Fruit fly (Drosophila melanogaster): Measurements from ENCODE around the gene BicD.

Gene BicD

DNA sequence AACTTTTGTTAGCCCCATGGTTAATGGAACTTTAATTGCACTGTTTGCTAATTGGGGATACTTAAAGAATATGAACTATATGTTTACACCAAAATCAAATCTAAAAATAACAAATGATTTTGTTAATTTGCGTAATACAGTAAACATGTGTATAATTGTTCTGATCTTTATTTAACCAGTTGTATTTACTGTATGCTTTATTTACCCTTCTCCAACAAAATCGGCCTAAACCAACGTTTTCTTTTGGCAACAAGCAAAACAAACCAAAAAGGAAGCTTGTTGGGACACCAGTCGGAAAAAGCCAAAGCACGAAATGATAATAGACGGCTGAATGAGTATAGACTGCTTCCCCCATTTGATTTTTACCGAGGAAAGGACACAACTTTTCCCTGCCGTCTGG is 2.4 kb downstream of the BicD start (continued):
- TF ChIP-seq CG12769 (tag; optimal IDR thresholded peaks at IDR 0.05), result peak; percentile 91
- TF ChIP-seq mld (GFP tag; IDR thresholded peaks at IDR 0.05; ENCODE audit: partially characterized antibody), result no peak
- TF ChIP-seq PHDP (tag; optimal IDR thresholded peaks at IDR 0.05), result peak; percentile 85
- TF ChIP-seq br (optimal IDR thresholded peaks at IDR 0.05), result no peak

dm6 chr2L:17466950-17467349 is 6.1 kb downstream of the BicD start:
- TF ChIP-seq Sox102F (GFP tag; optimal IDR thresholded peaks at IDR 0.05), result peak; percentile 39
- TF ChIP-seq ewg (GFP tag; optimal IDR thresholded peaks at IDR 0.05), result no peak
- TF ChIP-seq CG12071 (GFP tag; optimal IDR thresholded peaks at IDR 0.05), result no peak
- peak; percentile 14; the same call in 1 of the 3 replicates for TF ChIP-seq row (GFP tag; IDR thresholded peaks at IDR 0.05)
- no peak for TF ChIP-seq Dbx (GFP tag; IDR thresholded peaks at IDR 0.05)
- no peak for TF ChIP-seq knrl (GFP tag; IDR thresholded peaks at IDR 0.05; ENCODE audit: partially characterized antibody)
- TF ChIP-seq ssp (GFP tag; IDR thresholded peaks at IDR 0.05), result no peak
- TF ChIP-seq Meics (GFP tag; optimal IDR thresholded peaks at IDR 0.05), result no peak
- no peak for TF ChIP-seq Myb (GFP tag; optimal IDR thresholded peaks at IDR 0.05)
- TF ChIP-seq Ada2b (GFP tag; IDR thresholded peaks at IDR 0.05), result peak; percentile 19; the same call in 1 of the 2 replicates
- peak; percentile 30 for TF ChIP-seq gem (tag; optimal IDR thresholded peaks at IDR 0.05)
- TF ChIP-seq CG7987 (GFP tag; optimal IDR thresholded peaks at IDR 0.05), result no peak
- no peak for TF ChIP-seq CG3726 (GFP tag; IDR thresholded peaks at IDR 0.05)
- no peak for TF ChIP-seq prd (optimal IDR thresholded peaks at IDR 0.05)
- TF ChIP-seq prd (GFP tag; IDR thresholded peaks at IDR 0.05), result peak; percentile 24; the same call in 1 of the 3 replicates
- TF ChIP-seq btn (GFP tag; optimal IDR thresholded peaks at IDR 0.05), result no peak
- peak; percentile 74 for TF ChIP-seq Ets65A (GFP tag)
- peak in 1 of 2 experiments; percentile 30 for TF ChIP-seq bsh (GFP tag; optimal IDR thresholded peaks at IDR 0.05)
- TF ChIP-seq lov (optimal IDR thresholded peaks at IDR 0.05), result no peak
- no peak for TF ChIP-seq lov (GFP tag; IDR thresholded peaks at IDR 0.05)
- TF ChIP-seq unpg (GFP tag; optimal IDR thresholded peaks at IDR 0.05), result peak; percentile 2
- no peak for TF ChIP-seq ato (GFP tag; IDR thresholded peaks at IDR 0.05; ENCODE audit: partially characterized antibody)
- peak in 1 of 2 experiments; percentile 26 for TF ChIP-seq Hr51 (GFP tag; optimal IDR thresholded peaks at IDR 0.05)
- TF ChIP-seq Ptx1 (GFP tag; IDR thresholded peaks at IDR 0.05), result 0 out of 2 replicates have a peak, but pooled peaks have one; percentile 9
- TF ChIP-seq lab (GFP tag; optimal IDR thresholded peaks at IDR 0.05), result peak; percentile 30
- no peak for TF ChIP-seq CG7839 (tag; optimal IDR thresholded peaks at IDR 0.05)
- TF ChIP-seq vfl (GFP tag; optimal IDR thresholded peaks at IDR 0.05), result no peak
- peak; percentile 11; the same call in 1 of the 2 replicates for TF ChIP-seq Drgx (GFP tag; IDR thresholded peaks at IDR 0.05)

DNA sequence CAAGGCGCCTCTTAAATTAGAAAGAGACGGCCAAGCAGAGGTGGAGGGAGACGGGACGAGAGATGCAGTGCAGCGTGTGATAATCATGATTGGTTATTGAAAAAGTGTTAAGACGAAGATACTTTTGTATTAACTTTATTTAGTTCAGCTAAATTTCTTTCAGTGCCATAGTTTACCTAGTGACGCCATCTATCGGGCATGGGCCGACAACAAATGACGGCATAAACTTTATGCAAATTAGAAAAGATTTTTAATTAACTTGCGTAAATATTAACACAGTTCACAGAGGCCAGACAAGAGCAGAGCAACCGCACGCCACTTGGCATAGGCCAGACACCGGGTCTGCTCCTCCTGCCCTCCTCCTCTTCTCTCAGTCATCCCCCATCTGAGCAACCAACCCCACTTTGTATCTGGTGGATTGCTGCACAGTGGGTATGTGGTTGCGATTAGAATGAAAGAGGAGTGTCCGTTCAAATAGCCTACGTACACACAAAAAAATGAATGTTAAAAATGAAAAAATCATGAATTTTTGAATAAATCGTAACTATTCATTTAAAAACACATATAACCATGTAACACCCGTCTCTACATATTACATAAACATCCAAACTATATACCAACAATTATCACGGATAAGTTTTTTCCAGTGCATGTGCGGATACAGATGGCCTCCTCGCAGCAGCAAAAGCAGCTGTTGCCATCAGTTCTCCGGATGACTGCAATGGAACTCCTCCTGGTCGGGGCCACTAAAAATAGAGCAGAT is 6.9 kb downstream of the BicD start:
- TF ChIP-seq CG4730 (GFP tag; IDR thresholded peaks at IDR 0.05), result peak; percentile 30; the same call in 1 of the 2 replicates
- TF ChIP-seq gcm2 (GFP tag; optimal IDR thresholded peaks at IDR 0.05), result no peak
- peak; percentile 74 for TF ChIP-seq CG10366 (GFP tag; IDR thresholded peaks at IDR 0.05)
- TF ChIP-seq CG7556 (GFP tag; optimal IDR thresholded peaks at IDR 0.05), result peak; percentile 85
- TF ChIP-seq Sox100B (GFP tag; optimal IDR thresholded peaks at IDR 0.05), result peak; percentile 79
- TF ChIP-seq CG5953 (GFP tag; IDR thresholded peaks at IDR 0.05), result peak; percentile 73; the same call in 1 of the 2 replicates
- no peak for TF ChIP-seq Poxn (GFP tag; IDR thresholded peaks at IDR 0.05)
- peak; percentile 83 for TF ChIP-seq az2 (GFP tag; optimal IDR thresholded peaks at IDR 0.05)
- TF ChIP-seq CG1647 (GFP tag; optimal IDR thresholded peaks at IDR 0.05), result peak; percentile 73
- no peak for TF ChIP-seq hbn (GFP tag; IDR thresholded peaks at IDR 0.05; ENCODE audit: partially characterized antibody)
- 0 out of 3 replicates have a peak, but pooled peaks have one; percentile 43 for TF ChIP-seq C15 (GFP tag; IDR thresholded peaks at IDR 0.05)
- TF ChIP-seq sima (GFP tag; optimal IDR thresholded peaks at IDR 0.05), result peak; percentile 65
- no peak for TF ChIP-seq hkb (optimal IDR thresholded peaks at IDR 0.05)
- peak; percentile 87 for TF ChIP-seq hkb (GFP tag; IDR thresholded peaks at IDR 0.05)
- TF ChIP-seq Med (GFP tag), result peak; percentile 93
- no peak for TF ChIP-seq Dp (GFP tag; optimal IDR thresholded peaks at IDR 0.05)
- peak; percentile 77 for TF ChIP-seq pnt (GFP tag; optimal IDR thresholded peaks at IDR 0.05)
- peak; percentile 27 for TF ChIP-seq Sry-β (GFP tag; optimal IDR thresholded peaks at IDR 0.05)

All from whole organism, embryonic.